Fruit fly (Drosophila melanogaster) Kc167 (cell line): ENCODE data around the gene ebd1.

Experiments used
- Myc ChIP-seq: fragments of >200 bp; optimal IDR thresholded peaks from 2 replicates; lab custom pipeline; 2017; ENCODE audit warnings: missing external identifiers
- Sin3A ChIP-seq: fragments of >200 bp; optimal IDR thresholded peaks from 2 replicates; lab custom pipeline; 2018; ENCODE audit warnings: missing external identifiers
- h ChIP-seq: fragments of >200 bp; optimal IDR thresholded peaks from 3 replicates; lab custom pipeline; 2018; ENCODE audit warnings: missing external identifiers
- insv ChIP-seq: fragments of >200 bp; optimal IDR thresholded peaks from 3 replicates; lab custom pipeline; 2018; ENCODE audit warnings: missing external identifiers
- psq ChIP-seq: fragments of >200 bp; optimal IDR thresholded peaks from 2 replicates; lab custom pipeline; 2017; ENCODE audit warnings: missing external identifiers

DNA sequence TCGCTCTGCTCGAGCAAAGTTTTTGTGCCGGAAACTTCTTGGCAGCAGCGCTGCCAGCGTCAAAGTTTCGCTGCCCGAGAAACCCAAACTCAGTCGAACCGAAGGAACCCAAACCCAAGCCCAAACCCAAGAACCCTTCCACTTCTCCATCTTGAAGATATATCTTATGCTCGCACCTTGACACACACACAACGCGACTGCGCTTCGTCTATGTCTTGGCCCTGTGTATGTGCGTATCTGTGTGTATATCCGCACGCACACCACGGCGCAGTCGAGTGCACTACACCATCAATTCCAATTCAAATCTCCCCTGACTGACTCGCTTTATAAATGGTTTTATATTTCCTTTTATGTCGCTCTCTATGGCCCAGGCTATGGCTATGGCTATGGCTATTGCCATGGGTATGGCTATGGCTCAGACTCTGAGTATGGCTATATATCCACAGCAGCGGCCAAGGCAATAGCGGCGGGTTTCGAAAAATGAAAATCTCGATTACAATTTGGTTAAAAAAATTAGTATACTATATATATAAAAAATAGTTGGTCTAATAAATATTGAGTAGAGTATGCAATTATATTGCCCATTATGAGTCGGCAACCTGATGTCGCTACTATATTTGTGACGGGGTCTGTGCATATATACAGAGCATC, 11.2 kb upstream of the ebd1 start:
- TF ChIP-seq psq (lab: Kevin White, UChicago) (no peak), h (no peak), Sin3A (lab: Kevin White, UChicago) (no peak), insv (lab: Kevin White, UChicago) (no peak), Myc (no peak)
